Worm (Caenorhabditis elegans) whole organism, L3 larva: ENCODE measurements around the gene F40G9.7.

Experiments
- aly-2 ChIP-seq: fragments of 150-350 bp; optimal IDR thresholded peaks from 2 replicates; lab custom pipeline; 2014; ENCODE audit warnings: missing biosample characterization, missing genetic modification characterization
- ceh-82 ChIP-seq: fragments of 150-350 bp; optimal IDR thresholded peaks from 2 replicates; lab custom pipeline; 2014; ENCODE audit warnings: missing biosample characterization, missing genetic modification characterization
- daf-12 ChIP-seq: fragments of 150-350 bp; optimal IDR thresholded peaks from 2 replicates; lab custom pipeline; 2014; ENCODE audit warnings: missing biosample characterization, missing genetic modification reagents, missing genetic modification characterization
- elt-3 ChIP-seq, 3 experiments: fragments of 150-350 bp in 1 of 3; sonication (generic microtip) in 2 of 3; optimal IDR thresholded peaks; 2 replicates in 2 of 3; 4 replicates in 1 of 3; lab custom pipeline; 2014 to 2017; ENCODE audit warnings: missing biosample characterization in 3 of 3, missing genetic modification characterization in 3 of 3
- eor-1 ChIP-seq, 2 experiments: fragments of 150-350 bp; optimal IDR thresholded peaks; 2 replicates each; lab custom pipeline; 2014 to 2018; ENCODE audit warnings: missing biosample characterization in 2 of 2, missing genetic modification characterization in 2 of 2
- fkh-10 ChIP-seq: sonication (generic microtip); optimal IDR thresholded peaks from 2 replicates; lab custom pipeline; 2017; ENCODE audit warnings: missing biosample characterization, missing genetic modification reagents, missing genetic modification characterization
- fos-1 ChIP-seq: fragments of 150-350 bp; optimal IDR thresholded peaks from 2 replicates; lab custom pipeline; 2014; ENCODE audit warnings: missing biosample characterization, missing genetic modification characterization
- jun-1 ChIP-seq: fragments of 150-350 bp; optimal IDR thresholded peaks from 2 replicates; lab custom pipeline; 2014; ENCODE audit warnings: missing biosample characterization, missing genetic modification reagents, missing genetic modification characterization
- nhr-23 ChIP-seq: fragments of 150-350 bp; optimal IDR thresholded peaks from 2 replicates; lab custom pipeline; 2014; ENCODE audit warnings: missing biosample characterization, missing genetic modification reagents, missing genetic modification characterization
- nhr-25 ChIP-seq: sonication (generic microtip); optimal IDR thresholded peaks from 2 replicates; lab custom pipeline; 2017; ENCODE audit warnings: missing biosample characterization, missing genetic modification characterization
- nhr-67 ChIP-seq: fragments of 150-350 bp; optimal IDR thresholded peaks from 2 replicates; lab custom pipeline; 2014; ENCODE audit warnings: missing biosample characterization, missing genetic modification characterization
- pha-4 ChIP-seq: fragments of 150-350 bp; optimal IDR thresholded peaks from 2 replicates; lab custom pipeline; 2014; ENCODE audit warnings: missing biosample characterization, missing genetic modification reagents, missing genetic modification characterization
- sea-2 ChIP-seq: fragments of 150-350 bp; sonication (generic microtip); optimal IDR thresholded peaks from 4 replicates; lab custom pipeline; 2014; ENCODE audit warnings: missing biosample characterization, missing genetic modification reagents, missing genetic modification characterization
- ztf-11 ChIP-seq: fragments of 150-350 bp; optimal IDR thresholded peaks from 2 replicates; lab custom pipeline; 2014; ENCODE audit warnings: missing biosample characterization, missing genetic modification characterization

DNA sequence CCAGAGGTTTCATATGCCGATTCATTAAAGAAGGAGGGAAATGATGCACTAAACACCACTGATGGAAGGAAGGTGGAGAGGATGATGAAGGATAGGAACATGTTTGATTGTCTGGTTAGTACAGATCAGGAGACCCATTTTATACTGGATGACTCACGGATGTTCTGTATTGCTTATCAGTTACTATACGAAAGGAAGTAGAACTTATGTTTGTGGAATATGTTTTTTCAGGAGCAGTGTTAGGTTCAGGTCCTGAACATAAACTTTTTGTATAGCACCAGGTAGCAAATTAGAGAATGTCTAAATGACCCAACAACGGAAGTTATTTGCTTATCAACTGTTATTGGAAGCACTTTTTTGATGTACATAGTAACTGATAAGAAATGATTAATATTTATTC, 10.2 kb downstream of the F40G9.7 start, which contains the start of gene clec-148:
- no peak for TF ChIP-seq nhr-25 (tag; lab: Kevin White, UChicago)
- TF ChIP-seq pha-4 (tag; lab: Kevin White, UChicago), result no peak
- TF ChIP-seq daf-12 (tag; lab: Kevin White, UChicago), result no peak
- no peak for TF ChIP-seq nhr-67 (tag; lab: Kevin White, UChicago)
- TF ChIP-seq eor-1 (tag; optimal IDR thresholded peaks at IDR 0.05; lab: Kevin White, UChicago), result no peak
- TF ChIP-seq aly-2 (tag; lab: Kevin White, UChicago), result no peak
- no peak for TF ChIP-seq ceh-82
- TF ChIP-seq elt-3 (tag; optimal IDR thresholded peaks at IDR 0.05; lab: Kevin White, UChicago), result no peak
- no peak for TF ChIP-seq fos-1
- TF ChIP-seq nhr-23, result no peak
- no peak for TF ChIP-seq ztf-11 (tag; lab: Kevin White, UChicago)
- no peak for TF ChIP-seq sea-2 (GFP tag; lab: Kevin White, UChicago)
- TF ChIP-seq jun-1 (tag; lab: Kevin White, UChicago), result no peak
- TF ChIP-seq fkh-10 (GFP tag; lab: Kevin White, UChicago), result no peak
